Fruit fly (Drosophila melanogaster): ENCODE data around the gene Acbp3.

Acbp3 gene

dm6 chr3L:7155522-7155978 lies 24.9 kb downstream of the Acbp3 start (continued):
- TF ChIP-seq prd (optimal IDR thresholded peaks at IDR 0.05) (no peak), prd (GFP tag; IDR thresholded peaks at IDR 0.05) (no peak), Ptx1 (GFP tag; IDR thresholded peaks at IDR 0.05) (no peak), CG10321 (GFP tag; IDR thresholded peaks at IDR 0.05) (no peak), Sox102F (GFP tag; optimal IDR thresholded peaks at IDR 0.05) (peak; percentile 16), Dip3 (GFP tag; optimal IDR thresholded peaks at IDR 0.05) (no peak), CG11085 (GFP tag; IDR thresholded peaks at IDR 0.05) (no peak), GATAe (GFP tag; conservative IDR thresholded peaks at IDR 0.05) (no peak), Ada2b (GFP tag; IDR thresholded peaks at IDR 0.05) (no peak), Pdp1 (GFP tag; optimal IDR thresholded peaks at IDR 0.05) (peak; percentile 10 to 64), mam (GFP tag; optimal IDR thresholded peaks at IDR 0.05) (peak; percentile 18), sim (GFP tag; IDR thresholded peaks at IDR 0.05) (no peak), lola (GFP tag; optimal IDR thresholded peaks at IDR 0.05) (peak in 1 of 3 experiments; percentile 57), CG7928 (GFP tag; optimal IDR thresholded peaks at IDR 0.05) (no peak), dmrt11E (tag; optimal IDR thresholded peaks at IDR 0.05) (peak; percentile 24), CG9797 (GFP tag; optimal IDR thresholded peaks at IDR 0.05) (no peak), CG2129 (GFP tag; IDR thresholded peaks at IDR 0.05; ENCODE audit: partially characterized antibody) (no peak), CG2120 (GFP tag; optimal IDR thresholded peaks at IDR 0.05) (peak; percentile 38), gsb (GFP tag; IDR thresholded peaks at IDR 0.05) (no peak), sug (tag; optimal IDR thresholded peaks at IDR 0.05) (no peak), CG17612 (GFP tag; IDR thresholded peaks at IDR 0.05) (no peak), CG1647 (GFP tag; optimal IDR thresholded peaks at IDR 0.05) (no peak), CG13894 (tag; optimal IDR thresholded peaks at IDR 0.05) (no peak), aop (GFP tag; IDR thresholded peaks at IDR 0.05) (no peak), Hey (tag; optimal IDR thresholded peaks at IDR 0.05) (no peak), CG18764 (GFP tag; optimal IDR thresholded peaks at IDR 0.05) (no peak), ro (GFP tag; IDR thresholded peaks at IDR 0.05) (no peak), Nf-YB (GFP tag; optimal IDR thresholded peaks at IDR 0.05) (peak; percentile 14), CG2712 (tag; optimal IDR thresholded peaks at IDR 0.05) (peak; percentile 53), CG7357 (GFP tag; IDR thresholded peaks at IDR 0.05) (no peak), pho (GFP tag; optimal IDR thresholded peaks at IDR 0.05) (no peak), Tbp (GFP tag; optimal IDR thresholded peaks at IDR 0.05) (no peak), da (GFP tag; optimal IDR thresholded peaks at IDR 0.05) (no peak), hkb (optimal IDR thresholded peaks at IDR 0.05) (no peak), hkb (GFP tag; IDR thresholded peaks at IDR 0.05) (no peak), Six4 (GFP tag; optimal IDR thresholded peaks at IDR 0.05) (peak; percentile 11), tgo (GFP tag; IDR thresholded peaks at IDR 0.05) (no peak), CG2889 (GFP tag; IDR thresholded peaks at IDR 0.05) (no peak), CG9727 (GFP tag; optimal IDR thresholded peaks at IDR 0.05) (peak; percentile 45), klu (GFP tag; IDR thresholded peaks at IDR 0.05) (no peak), Nf-YC (tag; optimal IDR thresholded peaks at IDR 0.05) (peak; percentile 1), repo (GFP tag; optimal IDR thresholded peaks at IDR 0.05) (no peak), pb (GFP tag; optimal IDR thresholded peaks at IDR 0.05) (no peak), ac (GFP tag; optimal IDR thresholded peaks at IDR 0.05) (no peak), otp (GFP tag; IDR thresholded peaks at IDR 0.05) (no peak), Xbp1 (GFP tag; optimal IDR thresholded peaks at IDR 0.05) (no peak), sqz (GFP tag; optimal IDR thresholded peaks at IDR 0.05) (no peak), wdn (GFP tag; IDR thresholded peaks at IDR 0.05) (no peak), run (tag; optimal IDR thresholded peaks at IDR 0.05) (no peak), TFAM (GFP tag; optimal IDR thresholded peaks at IDR 0.05) (no peak), CG17568 (GFP tag; optimal IDR thresholded peaks at IDR 0.05) (no peak), Bteb2 (GFP tag; optimal IDR thresholded peaks at IDR 0.05) (no peak), Hr78 (GFP tag; optimal IDR thresholded peaks at IDR 0.05) (no peak)

Data from whole organism, embryonic.